Fruit fly (Drosophila melanogaster) whole organism, embryonic: ENCODE data around the gene thoc7.

ENCODE experiments used
- Atf6 ChIP-seq: fragments of 200-800 bp; sonication (Bioruptor generic); IDR thresholded peaks from 2 replicates; pipeline ENCODE4 v1.3.6; 2022; ENCODE audit warnings: missing biosample characterization, missing genetic modification characterization
- B-H1 ChIP-seq: fragments of 200-800 bp; sonication (Bioruptor generic); IDR thresholded peaks from 3 replicates; pipeline ENCODE4 v1.3.6; 2022; ENCODE audit warnings: missing biosample characterization, missing genetic modification characterization
- CG10267 ChIP-seq: fragments of 200-800 bp; sonication (Bioruptor generic); optimal IDR thresholded peaks from 2 replicates; lab custom pipeline; 2018; ENCODE audit warnings: missing biosample characterization, mild to moderate bottlenecking, missing genetic modification characterization, moderate library complexity
- CG10274 ChIP-seq: fragments of 200-800 bp; sonication (Bioruptor generic); optimal IDR thresholded peaks from 3 replicates; lab custom pipeline; 2017; ENCODE audit warnings: missing biosample characterization, mild to moderate bottlenecking, missing genetic modification characterization
- CG10462 ChIP-seq: fragments of 200-800 bp; sonication (Bioruptor generic); optimal IDR thresholded peaks from 2 replicates; lab custom pipeline; 2016; ENCODE audit warnings: missing biosample characterization, missing genetic modification characterization
- CG11247 ChIP-seq: fragments of 200-800 bp; sonication (Bioruptor generic); IDR thresholded peaks from 2 replicates; pipeline ENCODE4 v1.3.6; 2022; ENCODE audit warnings: missing biosample characterization, missing genetic modification characterization
- CG11456 ChIP-seq: fragments of 200-800 bp; sonication (Bioruptor generic); IDR thresholded peaks from 3 replicates; pipeline ENCODE4 v1.3.6; 2022; ENCODE audit warnings: missing biosample characterization, missing genetic modification characterization
- CG14667 ChIP-seq: fragments of 200-800 bp; sonication (Bioruptor generic); IDR thresholded peaks from 2 replicates; pipeline ENCODE4 v1.3.6; 2022; ENCODE audit warnings: missing biosample characterization, missing genetic modification characterization
- CG15601 ChIP-seq: fragments of 200-800 bp; sonication (Bioruptor generic); optimal IDR thresholded peaks from 3 replicates; lab custom pipeline; 2019; ENCODE audit warnings: missing biosample characterization, mild to moderate bottlenecking, missing genetic modification characterization, moderate library complexity
- CG16779 ChIP-seq: fragments of 200-800 bp; sonication (Bioruptor generic); IDR thresholded peaks from 2 replicates; pipeline ENCODE4 v1.3.6; 2022; ENCODE audit warnings: missing biosample characterization, missing genetic modification characterization
- CG17568 ChIP-seq: fragments of 200-800 bp; sonication (Bioruptor generic); optimal IDR thresholded peaks from 2 replicates; lab custom pipeline; 2018; ENCODE audit warnings: missing biosample characterization, mild to moderate bottlenecking, missing genetic modification characterization, moderate library complexity
- CG31224 ChIP-seq: fragments of 200-800 bp; sonication (Bioruptor generic); IDR thresholded peaks from 2 replicates; pipeline ENCODE4 v1.3.6; 2022; ENCODE audit warnings: missing biosample characterization, missing genetic modification characterization
- CG3838 ChIP-seq: fragments of 200-800 bp; sonication (Bioruptor generic); optimal IDR thresholded peaks from 3 replicates; lab custom pipeline; 2016; ENCODE audit warnings: missing biosample characterization, missing genetic modification characterization
- CG42726 ChIP-seq: fragments of 200-800 bp; sonication (Bioruptor generic); IDR thresholded peaks from 2 replicates; pipeline ENCODE4 v1.3.6; 2022; ENCODE audit warnings: missing biosample characterization, missing genetic modification characterization; ENCODE audit not compliant: partially characterized antibody
- CG4424 ChIP-seq: fragments of 200-800 bp; sonication (Bioruptor generic); optimal IDR thresholded peaks from 3 replicates; lab custom pipeline; 2016; ENCODE audit warnings: missing biosample characterization, missing genetic modification characterization
- CG4854 ChIP-seq: fragments of 200-800 bp; sonication (Bioruptor generic); optimal IDR thresholded peaks from 2 replicates; lab custom pipeline; 2016; ENCODE audit warnings: missing biosample characterization, missing genetic modification characterization, inconsistent platforms
- CG6683 ChIP-seq: fragments of 200-800 bp; sonication (Bioruptor generic); optimal IDR thresholded peaks from 2 replicates; lab custom pipeline; 2017; ENCODE audit warnings: missing biosample characterization, mild to moderate bottlenecking, missing genetic modification characterization, missing genetic modification reagents
- CG7987 ChIP-seq: fragments of 200-800 bp; sonication (Bioruptor generic); optimal IDR thresholded peaks from 2 replicates; lab custom pipeline; 2018; ENCODE audit warnings: missing biosample characterization, mild to moderate bottlenecking, missing genetic modification characterization, moderate library complexity
- Chrac-16 ChIP-seq: fragments of 200-800 bp; sonication (Bioruptor generic); optimal IDR thresholded peaks from 3 replicates; lab custom pipeline; 2016; ENCODE audit warnings: missing biosample characterization, missing genetic modification characterization
- Jarid2 ChIP-seq: fragments of 200-800 bp; sonication (Bioruptor generic); optimal IDR thresholded peaks from 3 replicates; lab custom pipeline; 2017; ENCODE audit warnings: mild to moderate bottlenecking, missing biosample characterization, missing genetic modification reagents, missing genetic modification characterization
- MBD-R2 ChIP-seq: fragments of 200-800 bp; sonication (Bioruptor generic); IDR thresholded peaks from 2 replicates; pipeline ENCODE4 v1.3.6; 2022; ENCODE audit warnings: missing biosample characterization, missing genetic modification characterization
- Max ChIP-seq: fragments of 200-800 bp; sonication (Bioruptor generic); optimal IDR thresholded peaks from 2 replicates; lab custom pipeline; 2016; ENCODE audit warnings: missing biosample characterization, mild to moderate bottlenecking, missing genetic modification characterization
- Pdp1 ChIP-seq, 2 experiments: fragments of 200-800 bp; sonication (Bioruptor generic); optimal IDR thresholded peaks; 3 replicates each; lab custom pipeline; 2016; ENCODE audit warnings: missing biosample characterization in 2 of 2, missing genetic modification characterization in 2 of 2, mild to moderate bottlenecking in 1 of 2, moderate library complexity in 1 of 2
- Rfx ChIP-seq: fragments of 200-800 bp; sonication (Bioruptor generic); IDR thresholded peaks from 2 replicates; pipeline ENCODE4 v1.3.6; 2022; ENCODE audit warnings: missing biosample characterization, missing genetic modification characterization
- Six4 ChIP-seq: fragments of 200-800 bp; sonication (Bioruptor generic); optimal IDR thresholded peaks from 2 replicates; lab custom pipeline; 2016; ENCODE audit warnings: missing biosample characterization, missing genetic modification characterization
- Vsx1 ChIP-seq: fragments of 200-800 bp; sonication (Bioruptor generic); optimal IDR thresholded peaks from 2 replicates; lab custom pipeline; 2017; ENCODE audit warnings: missing biosample characterization, mild to moderate bottlenecking, missing genetic modification characterization, missing genetic modification reagents
- YL-1 ChIP-seq: fragments of 200-800 bp; sonication (Bioruptor generic); optimal IDR thresholded peaks from 3 replicates; lab custom pipeline; 2017; ENCODE audit warnings: missing biosample characterization, mild to moderate bottlenecking, missing genetic modification characterization
- ase ChIP-seq: fragments of 200-800 bp; sonication (Bioruptor generic); IDR thresholded peaks from 3 replicates; pipeline ENCODE4 v1.3.6; 2022; ENCODE audit warnings: missing biosample characterization, missing genetic modification characterization
- bab2 ChIP-seq: fragments of 200-800 bp; sonication (Bioruptor generic); optimal IDR thresholded peaks from 2 replicates; lab custom pipeline; 2016; ENCODE audit warnings: missing biosample characterization, missing genetic modification characterization
- bsh ChIP-seq, 2 experiments: fragments of 200-800 bp; sonication (Bioruptor generic); optimal IDR thresholded peaks; 2 replicates each; lab custom pipeline; 2017 to 2018; ENCODE audit warnings: mild to moderate bottlenecking in 2 of 2, missing biosample characterization in 2 of 2, missing genetic modification characterization in 2 of 2, moderate library complexity in 1 of 2
- btn ChIP-seq: fragments of 200-800 bp; sonication (Bioruptor generic); optimal IDR thresholded peaks from 2 replicates; lab custom pipeline; 2016; ENCODE audit warnings: missing biosample characterization, missing genetic modification characterization
- chinmo ChIP-seq: fragments of 200-800 bp; sonication (Bioruptor generic); IDR thresholded peaks from 4 replicates; pipeline ENCODE4 v1.3.6; 2022; ENCODE audit warnings: missing biosample characterization, missing genetic modification characterization; ENCODE audit not compliant: partially characterized antibody
- ftz-f1 ChIP-seq: fragments of 200-800 bp; sonication (Bioruptor generic); optimal IDR thresholded peaks from 2 replicates; lab custom pipeline; 2016; ENCODE audit warnings: missing biosample characterization, missing genetic modification characterization
- h ChIP-seq: fragments of >200 bp; optimal IDR thresholded peaks from 2 replicates; lab custom pipeline; 2017
- kni ChIP-seq: fragments of 200-800 bp; sonication (Bioruptor generic); optimal IDR thresholded peaks from 3 replicates; lab custom pipeline; 2017; ENCODE audit warnings: mild to moderate bottlenecking, missing biosample characterization, missing genetic modification reagents, missing genetic modification characterization
- nerfin-1 ChIP-seq: fragments of 200-800 bp; sonication (Bioruptor generic); optimal IDR thresholded peaks from 3 replicates; lab custom pipeline; 2019; ENCODE audit warnings: missing biosample characterization, mild to moderate bottlenecking, missing genetic modification characterization, moderate library complexity
- oc ChIP-seq: fragments of 200-800 bp; sonication (Bioruptor generic); optimal IDR thresholded peaks from 2 replicates; lab custom pipeline; 2018; ENCODE audit warnings: missing biosample characterization, mild to moderate bottlenecking, missing genetic modification characterization, moderate library complexity
- org-1 ChIP-seq: fragments of 200-800 bp; sonication (Bioruptor generic); optimal IDR thresholded peaks from 2 replicates; lab custom pipeline; 2017; ENCODE audit warnings: missing biosample characterization, missing genetic modification characterization
- p53 ChIP-seq: fragments of 200-800 bp; sonication (Bioruptor generic); optimal IDR thresholded peaks from 2 replicates; lab custom pipeline; 2016; ENCODE audit warnings: missing biosample characterization, missing genetic modification characterization
- pfk ChIP-seq: fragments of 200-800 bp; sonication (Bioruptor generic); optimal IDR thresholded peaks from 2 replicates; lab custom pipeline; 2018; ENCODE audit warnings: missing biosample characterization, mild to moderate bottlenecking, missing genetic modification characterization, moderate library complexity
- pho ChIP-seq: fragments of 200-800 bp; sonication (Bioruptor generic); optimal IDR thresholded peaks from 2 replicates; lab custom pipeline; 2016; ENCODE audit warnings: missing biosample characterization, missing genetic modification characterization
- pzg ChIP-seq: fragments of 200-800 bp; sonication (Bioruptor generic); optimal IDR thresholded peaks from 3 replicates; lab custom pipeline; 2018; ENCODE audit warnings: missing biosample characterization, mild to moderate bottlenecking, missing genetic modification characterization, moderate library complexity
- sisA ChIP-seq: fragments of 200-800 bp; sonication (Bioruptor generic); IDR thresholded peaks from 2 replicates; pipeline ENCODE4 v1.3.6; 2022; ENCODE audit warnings: missing biosample characterization, missing genetic modification characterization
- sna ChIP-seq: fragments of 200-800 bp; sonication (Bioruptor generic); IDR thresholded peaks from 2 replicates; pipeline ENCODE4 v1.3.6; 2022; ENCODE audit warnings: missing biosample characterization, missing genetic modification characterization; ENCODE audit not compliant: partially characterized antibody
- sr ChIP-seq: fragments of 200-800 bp; sonication (Bioruptor generic); IDR thresholded peaks from 3 replicates; pipeline ENCODE4 v1.3.6; 2022; ENCODE audit warnings: missing biosample characterization, missing genetic modification characterization
- tio ChIP-seq: fragments of 200-800 bp; sonication (Bioruptor generic); optimal IDR thresholded peaks from 2 replicates; lab custom pipeline; 2017; ENCODE audit warnings: missing biosample characterization, missing genetic modification characterization, inconsistent platforms
- tup ChIP-seq: fragments of 200-800 bp; sonication (Bioruptor generic); optimal IDR thresholded peaks from 2 replicates; lab custom pipeline; 2016; ENCODE audit warnings: missing biosample characterization, mild to moderate bottlenecking, missing genetic modification characterization, moderate library complexity
- usp ChIP-seq: fragments of >200 bp; optimal IDR thresholded peaks from 2 replicates; lab custom pipeline; 2017; ENCODE audit warnings: missing biosample characterization, missing genetic modification characterization
- vnd ChIP-seq: fragments of 200-800 bp; sonication (Bioruptor generic); IDR thresholded peaks from 3 replicates; pipeline ENCODE4 v1.3.6; 2022; ENCODE audit warnings: missing biosample characterization, missing genetic modification characterization; ENCODE audit not compliant: partially characterized antibody
- zen2 ChIP-seq: fragments of 200-800 bp; sonication (Bioruptor generic); IDR thresholded peaks from 3 replicates; pipeline ENCODE4 v1.3.6; 2022; ENCODE audit warnings: missing biosample characterization, missing genetic modification characterization; ENCODE audit not compliant: partially characterized antibody

The thoc7 gene

DNA sequence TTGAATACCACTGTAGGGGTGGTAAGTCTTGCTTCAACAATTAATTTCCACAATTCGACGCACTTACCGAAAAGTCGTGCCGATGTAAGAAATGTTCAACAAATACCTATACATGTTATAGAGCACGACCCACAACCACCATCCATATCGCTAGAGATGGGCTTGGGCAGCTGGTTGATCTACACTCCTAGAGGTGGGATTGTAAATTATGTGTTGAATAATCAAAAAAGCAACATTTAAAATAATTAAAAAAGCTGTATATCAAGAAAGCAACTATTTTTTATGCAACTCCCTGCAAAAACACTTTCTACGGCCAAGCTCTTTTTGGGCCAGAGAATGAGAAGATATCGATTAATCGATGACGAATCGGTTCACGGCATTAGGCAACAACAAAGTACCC, 28.2 kb downstream of the thoc7 start, which contains the start of the genes CG34140, Mkp and Mtch (continued):
- TF ChIP-seq chinmo (GFP tag; lab: Robert Waterston, UW) (peak; percentile 77; the same call in 2 of the 4 replicates), CG15601 (tag; lab: Kevin White, UChicago) (peak; percentile 79), vnd (GFP tag; lab: Robert Waterston, UW) (peak; percentile 94), CG16779 (GFP tag; lab: Robert Waterston, UW) (peak; percentile 46; the same call in 1 of the 2 replicates), usp (no peak), Vsx1 (GFP tag; lab: Kevin White, UChicago) (no peak), MBD-R2 (GFP tag; lab: Robert Waterston, UW) (peak; percentile 95), CG10267 (peak; percentile 87), Atf6 (GFP tag; lab: Robert Waterston, UW) (peak; percentile 78), pho (GFP tag; lab: Kevin White, UChicago) (peak; percentile 91), btn (peak; percentile 14), CG4424 (GFP tag; lab: Kevin White, UChicago) (peak; percentile 87), Max (GFP tag; lab: Kevin White, UChicago) (peak; percentile 88), ftz-f1 (GFP tag; lab: Kevin White, UChicago) (peak; percentile 49), ase (GFP tag; lab: Robert Waterston, UW) (peak; percentile 78), CG42726 (GFP tag; lab: Robert Waterston, UW) (0 out of 2 replicates have a peak, but pooled peaks have one; percentile 59), CG31224 (peak; percentile 71), sr (GFP tag; lab: Robert Waterston, UW) (0 out of 3 replicates have a peak, but pooled peaks have one; percentile 3), pfk (GFP tag; lab: Kevin White, UChicago) (peak; percentile 18), tup (GFP tag; lab: Kevin White, UChicago) (peak; percentile 84), p53 (GFP tag; lab: Kevin White, UChicago) (peak; percentile 70), h (lab: Kevin White, UChicago) (no peak), nerfin-1 (tag; lab: Kevin White, UChicago) (peak; percentile 99), CG14667 (peak; percentile 70), CG4854 (GFP tag; lab: Kevin White, UChicago) (no peak), YL-1 (GFP tag; lab: Kevin White, UChicago) (peak; percentile 98), oc (tag; lab: Kevin White, UChicago) (no peak), B-H1 (GFP tag; lab: Robert Waterston, UW) (no peak; the same call in 2 of the 3 replicates), Pdp1 (GFP tag; optimal IDR thresholded peaks at IDR 0.05; lab: Kevin White, UChicago) (peak; percentile 90 to 99), Chrac-16 (GFP tag; lab: Kevin White, UChicago) (peak; percentile 87), zen2 (GFP tag; lab: Robert Waterston, UW) (peak; percentile 88; the same call in 2 of the 3 replicates), sisA (GFP tag; lab: Robert Waterston, UW) (peak; percentile 86), Six4 (GFP tag; lab: Kevin White, UChicago) (peak; percentile 69), pzg (peak; percentile 82), CG11247 (GFP tag; lab: Robert Waterston, UW) (peak; percentile 76), CG7987 (GFP tag; lab: Kevin White, UChicago) (peak; percentile 40), Jarid2 (GFP tag; lab: Kevin White, UChicago) (no peak), CG10462 (GFP tag; lab: Kevin White, UChicago) (peak; percentile 86), sna (GFP tag; lab: Robert Waterston, UW) (peak; percentile 97), CG3838 (GFP tag; lab: Kevin White, UChicago) (peak; percentile 63), tio (GFP tag; lab: Kevin White, UChicago) (no peak), Rfx (GFP tag; lab: Robert Waterston, UW) (peak; percentile 87), org-1 (GFP tag; lab: Kevin White, UChicago) (no peak), CG10274 (GFP tag; lab: Kevin White, UChicago) (peak; percentile 28), CG17568 (GFP tag; lab: Kevin White, UChicago) (no peak), bab2 (GFP tag; lab: Kevin White, UChicago) (peak; percentile 92), bsh (GFP tag; optimal IDR thresholded peaks at IDR 0.05; lab: Kevin White, UChicago) (peak in 1 of 2 experiments; percentile 83), kni (GFP tag; lab: Kevin White, UChicago) (peak; percentile 81), CG6683 (GFP tag; lab: Kevin White, UChicago) (peak; percentile 65), CG11456 (GFP tag; lab: Robert Waterston, UW) (peak; percentile 82)
